Worm (Caenorhabditis elegans) whole organism, early embryonic: ENCODE measurements around the gene nra-3.

Experiments
- B0310.2 ChIP-seq: sonication (generic microtip); optimal IDR thresholded peaks from 2 replicates; lab custom pipeline; 2016; ENCODE audit warnings: mild to moderate bottlenecking, missing genetic modification characterization, missing compliant biosample characterization
- F13C5.2 ChIP-seq: sonication (generic microtip); optimal IDR thresholded peaks from 2 replicates; lab custom pipeline; 2017; ENCODE audit warnings: mild to moderate bottlenecking, missing genetic modification characterization, inconsistent platforms, missing compliant biosample characterization
- ceh-13 ChIP-seq: fragments of 200-800 bp; sonication (Bioruptor generic); optimal IDR thresholded peaks from 2 replicates; lab custom pipeline; 2018; ENCODE audit warnings: mild to moderate bottlenecking, missing genetic modification characterization, missing compliant biosample characterization
- ets-7 ChIP-seq: sonication (generic microtip); optimal IDR thresholded peaks from 2 replicates; lab custom pipeline; 2016; ENCODE audit warnings: missing genotype, missing genetic modification characterization, missing compliant biosample characterization
- flt-1 ChIP-seq: fragments of 200-800 bp; sonication (Bioruptor generic); IDR thresholded peaks from 2 replicates; pipeline ENCODE4 v1.3.6; 2022; ENCODE audit warnings: missing genetic modification characterization, missing compliant biosample characterization
- pes-1 ChIP-seq: fragments of 200-800 bp; sonication (Bioruptor generic); IDR thresholded peaks from 2 replicates; pipeline ENCODE4 v1.3.6; 2022; ENCODE audit warnings: missing genetic modification reagents, missing genetic modification characterization, missing compliant biosample characterization

DNA sequence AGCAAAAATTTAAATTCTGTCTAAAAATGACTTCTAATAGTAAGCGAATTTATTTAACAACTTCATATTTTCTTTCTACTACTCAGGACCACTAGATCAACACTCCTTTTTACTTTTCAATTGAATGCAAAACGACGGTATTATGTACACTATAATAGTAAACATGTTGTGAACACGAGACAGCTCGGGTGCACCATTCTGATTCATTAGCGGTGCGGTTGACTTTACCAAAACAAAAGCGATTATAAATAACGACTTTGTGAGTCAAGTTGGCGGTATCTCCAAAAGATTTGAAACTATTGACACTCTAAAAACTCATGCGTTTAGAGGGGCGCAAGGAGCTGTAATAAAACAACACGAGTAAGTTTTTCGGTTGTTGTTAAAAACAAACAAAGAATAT, 9.3 kb upstream of the nra-3 start:
- TF ChIP-seq ceh-13 (GFP tag; lab: Kevin White, UChicago): no peak
- TF ChIP-seq flt-1 (GFP tag; lab: Robert Waterston, UW): no peak
- TF ChIP-seq ets-7 (tag; lab: Kevin White, UChicago): no peak
- no peak for TF ChIP-seq F13C5.2
- no peak for TF ChIP-seq B0310.2 (tag; lab: Kevin White, UChicago)
- no peak for TF ChIP-seq pes-1
